Worm (Caenorhabditis elegans) whole organism, young adult: ENCODE results near the gene gcy-27.

Experiments used
- B0035.1 ChIP-seq: sonication (generic microtip); optimal IDR thresholded peaks from 2 replicates; lab custom pipeline; 2016; ENCODE audit warnings: missing genetic modification characterization, mild to moderate bottlenecking, missing compliant biosample characterization, missing genotype, missing genetic modification reagents
- C06A6.2 ChIP-seq: fragments of 200-800 bp; sonication (Bioruptor generic); conservative IDR thresholded peaks from 2 replicates; pipeline ENCODE4 v1.3.6; 2022; ENCODE audit warnings: missing genetic modification characterization, missing compliant biosample characterization
- F37B4.10 ChIP-seq: fragments of 200-800 bp; sonication (Bioruptor generic); IDR thresholded peaks from 2 replicates; pipeline ENCODE4 v1.3.6; 2022; ENCODE audit warnings: missing genetic modification characterization, missing compliant biosample characterization
- F52B5.7 ChIP-seq: sonication (generic microtip); optimal IDR thresholded peaks from 2 replicates; lab custom pipeline; 2016; ENCODE audit warnings: mild to moderate bottlenecking, missing genetic modification characterization, missing compliant biosample characterization
- K12H6.12 ChIP-seq: fragments of 200-800 bp; sonication (Bioruptor generic); optimal IDR thresholded peaks from 2 replicates; lab custom pipeline; 2018; ENCODE audit warnings: mild to moderate bottlenecking, missing genetic modification characterization, missing compliant biosample characterization
- T26A5.8 ChIP-seq: sonication (generic microtip); optimal IDR thresholded peaks from 2 replicates; lab custom pipeline; 2016; ENCODE audit warnings: missing genetic modification characterization, missing compliant biosample characterization
- Y56A3A.18 ChIP-seq: fragments of 200-800 bp; sonication (Bioruptor generic); IDR thresholded peaks from 2 replicates; pipeline ENCODE4 v1.3.6; 2022; ENCODE audit warnings: missing genetic modification reagents, missing genetic modification characterization, missing compliant biosample characterization
- ZK185.1 ChIP-seq: sonication (generic microtip); optimal IDR thresholded peaks from 2 replicates; lab custom pipeline; 2016; ENCODE audit warnings: mild to moderate bottlenecking, missing genetic modification characterization, missing compliant biosample characterization; ENCODE audit not compliant: poor library complexity, severe bottlenecking
- ama-1 ChIP-seq, 3 experiments: fragments of 150-350 bp in 1 of 3; sonication (generic microtip) in 2 of 3; optimal IDR thresholded peaks; 2 replicates each; lab custom pipeline; 2014 to 2018; ENCODE audit warnings: missing biosample characterization in 2 of 3, missing genetic modification characterization in 2 of 3, missing genetic modification reagents in 2 of 3
- atf-7 ChIP-seq: sonication (generic microtip); optimal IDR thresholded peaks from 2 replicates; lab custom pipeline; 2017; ENCODE audit warnings: mild to moderate bottlenecking, missing genetic modification characterization, missing compliant biosample characterization
- attf-3 ChIP-seq: fragments of 200-800 bp; sonication (Bioruptor generic); conservative IDR thresholded peaks from 2 replicates; pipeline ENCODE4 v1.3.6; 2022; ENCODE audit warnings: missing genetic modification reagents, missing genetic modification characterization, missing compliant biosample characterization
- attf-5 ChIP-seq: fragments of 200-800 bp; sonication (Bioruptor generic); optimal IDR thresholded peaks from 2 replicates; lab custom pipeline; 2018; ENCODE audit warnings: mild to moderate bottlenecking, missing genetic modification characterization, missing compliant biosample characterization
- attf-6 ChIP-seq: fragments of 200-800 bp; sonication (Bioruptor generic); IDR thresholded peaks from 2 replicates; pipeline ENCODE4 v1.3.6; 2022; ENCODE audit warnings: missing genetic modification reagents, missing genetic modification characterization, missing compliant biosample characterization
- ceh-100 ChIP-seq: fragments of 200-800 bp; sonication (Bioruptor generic); IDR thresholded peaks from 2 replicates; pipeline ENCODE4 v1.3.6; 2022; ENCODE audit warnings: missing genetic modification reagents, missing genetic modification characterization, missing compliant biosample characterization
- ceh-58 ChIP-seq: fragments of 200-800 bp; sonication (Bioruptor generic); IDR thresholded peaks from 2 replicates; pipeline ENCODE4 v1.3.6; 2022; ENCODE audit warnings: missing genetic modification characterization, missing compliant biosample characterization
- efl-1 ChIP-seq: fragments of 150-350 bp; optimal IDR thresholded peaks from 2 replicates; lab custom pipeline; 2014; ENCODE audit warnings: missing biosample characterization, missing genetic modification reagents, missing genetic modification characterization
- ekl-4 ChIP-seq: fragments of 200-800 bp; sonication (Bioruptor generic); IDR thresholded peaks from 2 replicates; pipeline ENCODE4 v1.3.6; 2022; ENCODE audit warnings: missing genetic modification reagents, missing genetic modification characterization, missing compliant biosample characterization
- ets-4 ChIP-seq: fragments of 200-800 bp; sonication (Bioruptor generic); optimal IDR thresholded peaks from 2 replicates; lab custom pipeline; 2018; ENCODE audit warnings: mild to moderate bottlenecking, missing genetic modification characterization, missing compliant biosample characterization
- fkh-3 ChIP-seq: sonication (generic microtip); optimal IDR thresholded peaks from 2 replicates; lab custom pipeline; 2016; ENCODE audit warnings: mild to moderate bottlenecking, missing genetic modification characterization, missing compliant biosample characterization
- hlh-12 ChIP-seq: sonication (generic microtip); optimal IDR thresholded peaks from 2 replicates; lab custom pipeline; 2016; ENCODE audit warnings: missing genetic modification characterization, missing compliant biosample characterization
- madf-10 ChIP-seq: sonication (generic microtip); optimal IDR thresholded peaks from 2 replicates; lab custom pipeline; 2016; ENCODE audit warnings: mild to moderate bottlenecking, missing genetic modification characterization, missing compliant biosample characterization
- madf-3 ChIP-seq: fragments of 200-800 bp; sonication (Bioruptor generic); IDR thresholded peaks from 2 replicates; pipeline ENCODE4 v1.3.6; 2022; ENCODE audit warnings: missing genetic modification reagents, missing genetic modification characterization, missing compliant biosample characterization
- mcd-1 ChIP-seq: fragments of 200-800 bp; sonication (Bioruptor generic); IDR thresholded peaks from 2 replicates; pipeline ENCODE4 v1.3.6; 2022; ENCODE audit warnings: missing genetic modification reagents, missing genetic modification characterization, missing compliant biosample characterization
- mes-4 ChIP-seq: sonication (generic microtip); optimal IDR thresholded peaks from 2 replicates; lab custom pipeline; 2016; ENCODE audit warnings: missing genotype, missing genetic modification characterization, missing compliant biosample characterization
- nfya-1 ChIP-seq: sonication (generic microtip); optimal IDR thresholded peaks from 2 replicates; lab custom pipeline; 2017; ENCODE audit warnings: antibody characterized with exemption, missing compliant biosample characterization, missing genetic modification characterization, borderline replicate concordance; ENCODE audit not compliant: insufficient read depth
- nfyb-1 ChIP-seq: fragments of 200-800 bp; sonication (Bioruptor generic); IDR thresholded peaks from 2 replicates; pipeline ENCODE4 v1.3.6; 2022; ENCODE audit warnings: missing genetic modification reagents, missing genetic modification characterization, missing compliant biosample characterization
- nhr-179 ChIP-seq: sonication (generic microtip); optimal IDR thresholded peaks from 2 replicates; lab custom pipeline; 2016; ENCODE audit warnings: mild to moderate bottlenecking, missing genetic modification characterization, missing compliant biosample characterization
- nhr-27 ChIP-seq: fragments of 200-800 bp; sonication (Bioruptor generic); optimal IDR thresholded peaks from 2 replicates; lab custom pipeline; 2018; ENCODE audit warnings: mild to moderate bottlenecking, missing genetic modification characterization, moderate library complexity, missing compliant biosample characterization
- nhr-90 ChIP-seq: sonication (generic microtip); optimal IDR thresholded peaks from 2 replicates; lab custom pipeline; 2016; ENCODE audit warnings: missing genotype, mild to moderate bottlenecking, missing genetic modification characterization, missing compliant biosample characterization
- rec-8 ChIP-seq, 2 experiments: sonication (generic microtip); optimal IDR thresholded peaks; 2 replicates each; lab custom pipeline; 2016; ENCODE audit warnings: mild to moderate bottlenecking in 2 of 2, missing genetic modification characterization in 2 of 2, missing genetic modification reagents in 2 of 2, missing genotype in 2 of 2, missing biosample characterization in 1 of 2, missing compliant biosample characterization in 1 of 2, moderate library complexity in 1 of 2
- snpc-4 ChIP-seq, 5 experiments: fragments of 150-350 bp in 1 of 5; sonication (generic microtip) in 4 of 5; optimal IDR thresholded peaks; 2 replicates each; lab custom pipeline; 2014 to 2018; ENCODE audit warnings: missing genetic modification characterization in 5 of 5, missing biosample characterization in 3 of 5, antibody characterized with exemption in 2 of 5, mild to moderate bottlenecking in 2 of 5, missing compliant biosample characterization in 2 of 5, missing genotype in 2 of 5, moderate library complexity in 2 of 5, missing genetic modification reagents in 1 of 5
- tbp1 ChIP-seq: fragments of 200-800 bp; sonication (Bioruptor generic); optimal IDR thresholded peaks from 2 replicates; lab custom pipeline; 2018; ENCODE audit warnings: mild to moderate bottlenecking, missing genetic modification characterization, missing compliant biosample characterization
- tbx-9 ChIP-seq: sonication (generic microtip); optimal IDR thresholded peaks from 2 replicates; lab custom pipeline; 2016; ENCODE audit warnings: borderline replicate concordance, missing genetic modification characterization, inconsistent platforms, missing compliant biosample characterization
- unc-62 ChIP-seq: fragments of 150-350 bp; optimal IDR thresholded peaks from 2 replicates; lab custom pipeline; 2014; ENCODE audit warnings: missing biosample characterization, missing genetic modification reagents, missing genetic modification characterization
- ztf-22 ChIP-seq: fragments of 200-800 bp; sonication (Bioruptor generic); optimal IDR thresholded peaks from 2 replicates; lab custom pipeline; 2018; ENCODE audit warnings: mild to moderate bottlenecking, missing genetic modification characterization, moderate library complexity, missing compliant biosample characterization
- ztf-28 ChIP-seq: fragments of 200-800 bp; sonication (Bioruptor generic); IDR thresholded peaks from 2 replicates; pipeline ENCODE4 v1.3.6; 2022; ENCODE audit warnings: missing genetic modification reagents, missing genetic modification characterization, missing compliant biosample characterization
- ztf-3 ChIP-seq: fragments of 200-800 bp; sonication (Bioruptor generic); optimal IDR thresholded peaks from 2 replicates; lab custom pipeline; 2018; ENCODE audit warnings: mild to moderate bottlenecking, missing genetic modification characterization, missing compliant biosample characterization

gcy-27 gene

DNA sequence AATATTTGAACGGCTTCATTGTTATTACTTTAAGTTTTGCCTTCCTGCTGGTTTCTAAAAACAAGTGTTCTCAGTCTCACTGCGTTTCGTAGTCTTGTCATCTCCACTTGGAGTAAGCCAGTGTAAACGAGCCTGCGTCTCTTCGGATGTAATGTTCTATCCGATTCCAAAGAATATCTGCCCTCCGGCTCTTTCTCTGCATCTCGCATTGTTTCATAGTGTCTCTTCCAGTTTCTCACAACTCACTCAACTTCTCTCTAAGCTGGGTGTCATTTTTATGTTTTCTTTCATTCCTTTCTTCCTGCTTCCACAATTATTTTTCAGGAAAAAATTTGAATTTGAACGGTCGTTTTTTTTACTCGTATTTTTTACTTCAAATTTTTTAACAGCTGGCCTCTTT is 9.5 kb downstream of the gcy-27 start:
- TF ChIP-seq madf-3 (GFP tag; lab: Robert Waterston, UW) (no peak), F52B5.7 (tag; lab: Kevin White, UChicago) (no peak), mcd-1 (GFP tag; lab: Robert Waterston, UW) (no peak), unc-62 (no peak), tbx-9 (tag; lab: Kevin White, UChicago) (no peak), attf-5 (GFP tag; lab: Kevin White, UChicago) (no peak), ama-1 (optimal IDR thresholded peaks at IDR 0.05; lab: Kevin White, UChicago) (no peak), ama-1 (GFP tag; optimal IDR thresholded peaks at IDR 0.05; lab: Kevin White, UChicago) (no peak), atf-7 (tag; lab: Kevin White, UChicago) (no peak)
- TF ChIP-seq, all 124 proteins: peak for 0

ce11 chrIV:17417723-17418122 is 18.7 kb downstream of the gcy-27 start, which contains the start of gene npr-26:
Gene npr-26 (minus strand): TSS chrIV:17417823.
- TF ChIP-seq T26A5.8 (tag; lab: Kevin White, UChicago) (no peak), B0035.1 (tag; lab: Kevin White, UChicago) (no peak), ceh-100 (GFP tag; lab: Robert Waterston, UW) (no peak), attf-6 (no peak), ZK185.1 (tag; lab: Kevin White, UChicago) (no peak), nhr-27 (tag; lab: Kevin White, UChicago) (no peak)

ce11 chrIV:17413343-17413742 is 23.1 kb downstream of the gcy-27 start:
- TF ChIP-seq Y56A3A.18 (GFP tag; lab: Robert Waterston, UW) (no peak), nfyb-1 (GFP tag; lab: Robert Waterston, UW) (no peak), madf-10 (tag; lab: Kevin White, UChicago) (no peak), attf-3 (GFP tag; lab: Robert Waterston, UW) (no peak), fkh-3 (tag; lab: Kevin White, UChicago) (no peak), ztf-28 (GFP tag; lab: Robert Waterston, UW) (no peak), T26A5.8 (tag; lab: Kevin White, UChicago) (no peak), ztf-22 (GFP tag; lab: Kevin White, UChicago) (no peak), F37B4.10 (GFP tag; lab: Robert Waterston, UW) (no peak), K12H6.12 (tag; lab: Kevin White, UChicago) (no peak), snpc-4 (GFP tag; optimal IDR thresholded peaks at IDR 0.05; lab: Kevin White, UChicago) (no peak), snpc-4 (tag; optimal IDR thresholded peaks at IDR 0.05; lab: Kevin White, UChicago) (no peak), attf-5 (GFP tag; lab: Kevin White, UChicago) (no peak), tbp1 (GFP tag; lab: Kevin White, UChicago) (no peak), nfya-1 (tag; lab: Kevin White, UChicago) (no peak), rec-8 (tag; optimal IDR thresholded peaks at IDR 0.05; lab: Kevin White, UChicago) (no peak), mes-4 (no peak), ztf-3 (GFP tag; lab: Kevin White, UChicago) (no peak), hlh-12 (tag; lab: Kevin White, UChicago) (no peak), nhr-90 (tag; lab: Kevin White, UChicago) (no peak), mcd-1 (GFP tag; lab: Robert Waterston, UW) (no peak)
- TF ChIP-seq, all 124 proteins: peak for 0

DNA sequence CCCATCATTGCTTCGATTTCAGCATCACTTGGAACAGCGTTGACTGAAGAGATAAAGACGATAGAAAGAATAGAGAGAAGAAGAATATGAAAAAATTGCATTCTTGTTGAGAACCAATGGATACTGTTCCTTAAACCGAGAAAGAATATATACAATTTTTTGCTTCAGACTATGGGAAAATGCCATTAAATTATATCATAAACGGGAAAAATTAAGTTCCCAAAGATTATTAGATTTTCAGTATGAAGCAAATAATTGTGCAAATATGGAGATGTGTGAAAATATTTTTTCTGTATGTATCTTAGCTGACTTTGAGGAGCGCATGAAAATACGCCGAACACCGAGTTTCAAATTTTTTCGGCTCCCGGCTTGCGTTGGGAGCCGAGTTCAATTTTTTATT is 29.0 kb downstream of the gcy-27 start, which contains the start of gene T02D1.9:
Gene T02D1.9 (minus strand): TSS at position 101 of the 400 bp plus-strand sequence.
- TF ChIP-seq ekl-4 (GFP tag; lab: Robert Waterston, UW), result no peak
- TF ChIP-seq efl-1 (GFP tag; lab: Kevin White, UChicago), result no peak
- no peak for TF ChIP-seq ceh-58 (GFP tag; lab: Robert Waterston, UW)
- TF ChIP-seq nhr-27 (tag; lab: Kevin White, UChicago), result no peak
- no peak for TF ChIP-seq rec-8 (tag; optimal IDR thresholded peaks at IDR 0.05; lab: Kevin White, UChicago)
- no peak for TF ChIP-seq C06A6.2 (GFP tag; lab: Robert Waterston, UW)
- no peak for TF ChIP-seq ztf-22 (GFP tag; lab: Kevin White, UChicago)
- TF ChIP-seq ets-4 (GFP tag; lab: Kevin White, UChicago), result no peak
- no peak for TF ChIP-seq nhr-179 (tag; lab: Kevin White, UChicago)
